Worm (Caenorhabditis elegans) whole organism, midembryonic: ENCODE results near the gene F55G11.2.

Experiments used
- T22C8.4 ChIP-seq: fragments of 200-800 bp; sonication (Bioruptor generic); IDR thresholded peaks from 2 replicates; pipeline ENCODE4 v1.3.6; 2022; ENCODE audit warnings: missing genetic modification characterization, missing compliant biosample characterization
- cog-1 ChIP-seq: sonication (generic microtip); optimal IDR thresholded peaks from 2 replicates; lab custom pipeline; 2016; ENCODE audit warnings: missing genetic modification characterization, missing compliant biosample characterization
- flt-1 ChIP-seq: fragments of 200-800 bp; sonication (Bioruptor generic); IDR thresholded peaks from 2 replicates; pipeline ENCODE4 v1.3.6; 2022; ENCODE audit warnings: missing genetic modification characterization, missing compliant biosample characterization
- klf-2 ChIP-seq: fragments of 200-800 bp; sonication (Bioruptor generic); conservative IDR thresholded peaks from 2 replicates; pipeline ENCODE4 v1.3.6; 2022; ENCODE audit warnings: missing genetic modification reagents, missing genetic modification characterization, missing compliant biosample characterization
- med-1 ChIP-seq: sonication (generic microtip); optimal IDR thresholded peaks from 2 replicates; lab custom pipeline; 2017; ENCODE audit warnings: missing genetic modification characterization, mild to moderate bottlenecking, missing compliant biosample characterization, antibody characterized with exemption, missing genetic modification reagents; ENCODE audit not compliant: insufficient read depth
- ref-1 ChIP-seq: fragments of 200-800 bp; sonication (Bioruptor generic); conservative IDR thresholded peaks from 2 replicates; pipeline ENCODE4 v1.3.6; 2022; ENCODE audit warnings: missing genetic modification reagents, missing genetic modification characterization, missing compliant biosample characterization
- tab-1 ChIP-seq: fragments of 200-800 bp; sonication (Bioruptor generic); IDR thresholded peaks from 2 replicates; pipeline ENCODE4 v1.3.6; 2022; ENCODE audit warnings: missing genetic modification characterization, missing compliant biosample characterization
- ztf-23 ChIP-seq: fragments of 200-800 bp; sonication (Bioruptor generic); IDR thresholded peaks from 2 replicates; pipeline ENCODE4 v1.3.6; 2022; ENCODE audit warnings: missing genetic modification reagents, missing genetic modification characterization, missing compliant biosample characterization
- ztf-29 ChIP-seq: fragments of 200-800 bp; sonication (Bioruptor generic); IDR thresholded peaks from 2 replicates; pipeline ENCODE4 v1.3.6; 2022; ENCODE audit warnings: missing genetic modification reagents, missing genetic modification characterization, missing compliant biosample characterization

ce11 chrIV:12973336-12973735 lies 4.2 kb upstream of the F55G11.2 start, which contains the start of gene F55G11.4:
- no peak for TF ChIP-seq ztf-23 (GFP tag; lab: Robert Waterston, UW)
- TF ChIP-seq T22C8.4: no peak
- TF ChIP-seq flt-1 (GFP tag; lab: Robert Waterston, UW): no peak
- no peak for TF ChIP-seq med-1 (GFP tag; lab: Kevin White, UChicago)
- TF ChIP-seq ref-1 (GFP tag; lab: Robert Waterston, UW): no peak
- TF ChIP-seq ztf-29 (GFP tag; lab: Robert Waterston, UW): no peak
- TF ChIP-seq cog-1 (tag; lab: Kevin White, UChicago): no peak
- TF ChIP-seq tab-1 (GFP tag; lab: Robert Waterston, UW): no peak
- no peak for TF ChIP-seq klf-2 (GFP tag; lab: Robert Waterston, UW)
